Worm (Caenorhabditis elegans): ENCODE data around the gene emg-1.

DNA sequence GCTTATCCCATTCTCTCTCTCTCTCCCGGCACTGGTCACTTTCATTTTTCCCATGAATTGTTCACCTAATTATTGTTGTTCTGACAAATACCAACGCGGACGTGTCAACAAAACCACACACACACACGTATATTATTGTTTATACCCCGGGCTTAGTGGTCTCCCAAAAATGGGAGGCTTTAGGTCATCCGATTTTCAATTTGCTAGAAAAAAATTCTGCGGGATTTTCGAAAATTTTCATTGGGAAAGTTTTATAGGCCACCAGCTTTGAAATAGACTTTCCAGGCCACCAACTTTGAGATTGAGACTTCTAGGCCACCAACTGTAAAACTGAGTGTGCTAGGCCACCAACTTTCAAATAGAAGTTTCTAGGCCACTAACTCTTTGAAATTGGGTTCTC is 11.4 kb upstream of the emg-1 start:
- no peak for TF ChIP-seq ztf-18 (tag; optimal IDR thresholded peaks at IDR 0.05)
- TF ChIP-seq snpc-4 (GFP tag; optimal IDR thresholded peaks at IDR 0.05), result no peak
- no peak for TF ChIP-seq snpc-4 (tag; optimal IDR thresholded peaks at IDR 0.05)
- no peak for TF ChIP-seq aptf-2 (GFP tag; conservative IDR thresholded peaks at IDR 0.05)
- no peak for TF ChIP-seq lin-54 (GFP tag; optimal IDR thresholded peaks at IDR 0.05)
- TF ChIP-seq attf-3 (GFP tag; conservative IDR thresholded peaks at IDR 0.05), result no peak
- no peak for TF ChIP-seq ama-1 (optimal IDR thresholded peaks at IDR 0.05)
- no peak for TF ChIP-seq ama-1 (GFP tag; optimal IDR thresholded peaks at IDR 0.05)

Data from whole organism, young adult.